Worm (Caenorhabditis elegans): ENCODE data around the gene sdz-36.

ce11 chrIV:9709887-9710286 is 19.1 kb downstream of the sdz-36 start, which contains the start of gene nhr-38:
- no peak for TF ChIP-seq nhr-12 (tag; optimal IDR thresholded peaks at IDR 0.05)
- TF ChIP-seq nhr-237 (tag; optimal IDR thresholded peaks at IDR 0.05) = no peak
- no peak for TF ChIP-seq ceh-43 (GFP tag; optimal IDR thresholded peaks at IDR 0.05)
- TF ChIP-seq blmp-1 (tag; optimal IDR thresholded peaks at IDR 0.05) = no peak
- no peak for TF ChIP-seq M03D4.4 (tag; optimal IDR thresholded peaks at IDR 0.05)
- TF ChIP-seq tbx-8 (GFP tag; optimal IDR thresholded peaks at IDR 0.05) = no peak
- TF ChIP-seq ham-2 (GFP tag; optimal IDR thresholded peaks at IDR 0.05) = no peak
- TF ChIP-seq lin-13 (tag; optimal IDR thresholded peaks at IDR 0.05) = no peak

Data from whole organism, mixed stage, embryonic.